Worm (Caenorhabditis elegans) whole organism, midembryonic: Measurements from ENCODE around the gene K11D12.6.

Experiments
- T22C8.4 ChIP-seq: fragments of 200-800 bp; sonication (Bioruptor generic); IDR thresholded peaks from 2 replicates; pipeline ENCODE4 v1.3.6; 2022; ENCODE audit warnings: missing genetic modification characterization, missing compliant biosample characterization
- cog-1 ChIP-seq: sonication (generic microtip); optimal IDR thresholded peaks from 2 replicates; lab custom pipeline; 2016; ENCODE audit warnings: missing genetic modification characterization, missing compliant biosample characterization
- flt-1 ChIP-seq: fragments of 200-800 bp; sonication (Bioruptor generic); IDR thresholded peaks from 2 replicates; pipeline ENCODE4 v1.3.6; 2022; ENCODE audit warnings: missing genetic modification characterization, missing compliant biosample characterization
- klf-2 ChIP-seq: fragments of 200-800 bp; sonication (Bioruptor generic); conservative IDR thresholded peaks from 2 replicates; pipeline ENCODE4 v1.3.6; 2022; ENCODE audit warnings: missing genetic modification reagents, missing genetic modification characterization, missing compliant biosample characterization
- med-1 ChIP-seq: sonication (generic microtip); optimal IDR thresholded peaks from 2 replicates; lab custom pipeline; 2017; ENCODE audit warnings: missing genetic modification characterization, mild to moderate bottlenecking, missing compliant biosample characterization, antibody characterized with exemption, missing genetic modification reagents; ENCODE audit not compliant: insufficient read depth
- ref-1 ChIP-seq: fragments of 200-800 bp; sonication (Bioruptor generic); conservative IDR thresholded peaks from 2 replicates; pipeline ENCODE4 v1.3.6; 2022; ENCODE audit warnings: missing genetic modification reagents, missing genetic modification characterization, missing compliant biosample characterization
- tab-1 ChIP-seq: fragments of 200-800 bp; sonication (Bioruptor generic); IDR thresholded peaks from 2 replicates; pipeline ENCODE4 v1.3.6; 2022; ENCODE audit warnings: missing genetic modification characterization, missing compliant biosample characterization
- ztf-23 ChIP-seq: fragments of 200-800 bp; sonication (Bioruptor generic); IDR thresholded peaks from 2 replicates; pipeline ENCODE4 v1.3.6; 2022; ENCODE audit warnings: missing genetic modification reagents, missing genetic modification characterization, missing compliant biosample characterization
- ztf-29 ChIP-seq: fragments of 200-800 bp; sonication (Bioruptor generic); IDR thresholded peaks from 2 replicates; pipeline ENCODE4 v1.3.6; 2022; ENCODE audit warnings: missing genetic modification reagents, missing genetic modification characterization, missing compliant biosample characterization

The K11D12.6 gene

DNA sequence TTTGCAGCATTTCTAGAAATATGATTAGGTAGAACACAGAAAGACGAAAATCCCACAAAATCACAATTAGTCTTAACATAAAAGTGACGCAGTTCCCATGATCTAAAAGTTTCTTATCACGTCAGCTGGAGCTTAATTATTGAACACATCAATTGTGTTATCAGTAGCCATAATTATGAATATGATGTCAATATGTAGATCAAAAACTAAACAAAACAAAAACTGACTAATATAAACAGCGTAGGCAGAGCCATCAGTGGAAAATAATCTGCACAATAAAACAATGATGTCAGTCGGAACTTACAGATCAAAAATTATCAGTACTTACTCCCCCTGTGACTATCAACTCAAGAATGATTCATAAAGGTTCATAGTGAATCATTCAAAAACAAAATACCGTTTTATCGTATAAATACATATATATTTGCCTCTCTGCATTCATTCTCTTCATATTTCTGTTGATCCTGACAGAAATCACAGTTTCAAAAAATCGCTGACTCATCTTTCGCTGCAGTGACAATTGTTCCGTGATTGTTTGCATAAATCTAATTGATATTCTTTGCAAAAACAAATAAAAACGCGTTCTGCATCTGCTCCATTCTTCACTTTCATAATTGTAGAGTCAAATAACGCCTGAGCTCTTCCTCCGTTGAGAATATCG, 22.6 kb downstream of the K11D12.6 start, which contains the start of gene srr-6:
TSS of gene srr-6 (plus strand) at position 611 of the 661 bp plus-strand sequence.
- TF ChIP-seq ref-1 (GFP tag; lab: Robert Waterston, UW): no peak
- TF ChIP-seq flt-1 (GFP tag; lab: Robert Waterston, UW): no peak
- TF ChIP-seq med-1 (GFP tag; lab: Kevin White, UChicago): no peak
- TF ChIP-seq klf-2 (GFP tag; lab: Robert Waterston, UW): no peak
- no peak for TF ChIP-seq cog-1 (tag; lab: Kevin White, UChicago)
- TF ChIP-seq ztf-23 (GFP tag; lab: Robert Waterston, UW): no peak
- no peak for TF ChIP-seq ztf-29 (GFP tag; lab: Robert Waterston, UW)
- TF ChIP-seq tab-1 (GFP tag; lab: Robert Waterston, UW): no peak
- TF ChIP-seq T22C8.4 (GFP tag; lab: Robert Waterston, UW): no peak

DNA sequence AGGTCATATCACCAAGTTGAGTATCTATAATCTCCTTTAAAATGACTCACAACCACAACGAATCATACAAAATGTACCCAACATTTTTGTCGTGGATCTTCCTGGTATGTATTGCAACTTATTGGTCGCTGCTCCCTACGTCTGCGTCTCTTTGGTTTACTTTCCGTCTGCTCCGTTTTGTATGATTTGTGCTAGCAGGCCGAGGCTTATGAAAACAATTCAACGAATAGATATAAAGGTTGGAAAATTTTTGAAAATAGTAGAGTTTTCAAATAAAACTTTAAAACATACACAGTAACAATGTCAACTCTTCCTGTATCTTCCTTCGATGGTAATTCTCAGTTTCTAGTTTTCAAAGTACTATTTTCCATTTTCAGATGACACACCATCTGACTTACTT, 33.6 kb downstream of the K11D12.6 start, which contains the start of gene srr-8:
TSS of gene srr-8 (plus strand) at position 301 of the 400 bp plus-strand sequence.
- no peak for TF ChIP-seq klf-2 (GFP tag; lab: Robert Waterston, UW)
- TF ChIP-seq tab-1 (GFP tag; lab: Robert Waterston, UW): no peak
- no peak for TF ChIP-seq ztf-23 (GFP tag; lab: Robert Waterston, UW)
- TF ChIP-seq flt-1 (GFP tag; lab: Robert Waterston, UW): no peak
- TF ChIP-seq cog-1 (tag; lab: Kevin White, UChicago): no peak
- TF ChIP-seq ref-1 (GFP tag; lab: Robert Waterston, UW): no peak
- no peak for TF ChIP-seq T22C8.4 (GFP tag; lab: Robert Waterston, UW)
- TF ChIP-seq ztf-29 (GFP tag; lab: Robert Waterston, UW): no peak
- TF ChIP-seq med-1 (GFP tag; lab: Kevin White, UChicago): no peak

DNA sequence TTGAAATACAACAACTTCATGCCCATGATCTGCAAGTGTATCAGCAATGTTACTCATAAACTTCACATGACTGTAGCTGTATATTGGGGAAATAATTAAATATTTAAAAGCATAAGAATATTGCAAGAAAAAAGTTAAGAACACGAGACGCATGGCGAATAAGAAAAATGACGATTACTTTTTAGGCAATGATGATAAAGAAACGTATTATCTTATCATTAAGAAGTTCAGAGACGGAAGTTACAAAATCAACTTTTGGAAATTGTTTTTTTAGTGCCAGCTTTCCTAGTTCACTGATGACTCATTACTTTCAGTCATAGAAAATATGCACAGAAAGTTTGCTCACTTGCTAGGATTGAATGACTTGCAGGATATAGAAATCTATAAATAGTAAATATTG, 34.6 kb downstream of the K11D12.6 start, which contains the start of gene ugt-7:
TSS of gene ugt-7 (minus strand) at position 161 of the 400 bp plus-strand sequence.
- no peak for TF ChIP-seq cog-1 (tag; lab: Kevin White, UChicago)
- no peak for TF ChIP-seq ztf-29 (GFP tag; lab: Robert Waterston, UW)
- TF ChIP-seq T22C8.4 (GFP tag; lab: Robert Waterston, UW): no peak
- TF ChIP-seq ref-1 (GFP tag; lab: Robert Waterston, UW): no peak
- no peak for TF ChIP-seq klf-2 (GFP tag; lab: Robert Waterston, UW)
- TF ChIP-seq med-1 (GFP tag; lab: Kevin White, UChicago): no peak
- no peak for TF ChIP-seq flt-1 (GFP tag; lab: Robert Waterston, UW)
- TF ChIP-seq tab-1 (GFP tag; lab: Robert Waterston, UW): no peak
- no peak for TF ChIP-seq ztf-23 (GFP tag; lab: Robert Waterston, UW)

DNA sequence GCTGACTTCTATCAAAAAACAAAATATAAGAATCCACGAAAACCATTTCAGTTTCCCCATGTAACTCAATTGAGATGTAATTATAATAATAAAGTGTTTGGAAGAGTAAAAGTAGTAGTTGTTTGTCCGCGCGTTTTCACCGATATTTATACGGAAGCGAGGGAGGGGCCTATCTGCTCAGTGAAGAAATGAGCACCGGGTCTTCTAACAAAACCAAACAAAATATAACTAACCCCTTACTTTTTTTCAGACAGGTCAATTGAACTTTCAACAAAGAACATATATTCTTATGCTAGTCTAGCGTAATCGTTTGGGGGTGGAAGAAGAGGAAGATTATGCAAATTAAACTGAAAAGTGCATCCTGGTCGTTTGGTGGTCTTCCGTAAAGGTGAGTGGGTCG, 39.8 kb downstream of the K11D12.6 start, which contains the start of gene ncx-9:
TSS of gene ncx-9 (minus strand) at position 101 of the 400 bp plus-strand sequence.
- no peak for TF ChIP-seq tab-1 (GFP tag; lab: Robert Waterston, UW)
- TF ChIP-seq ref-1 (GFP tag; lab: Robert Waterston, UW): no peak
- no peak for TF ChIP-seq med-1 (GFP tag; lab: Kevin White, UChicago)
- TF ChIP-seq ztf-23 (GFP tag; lab: Robert Waterston, UW): no peak
- no peak for TF ChIP-seq flt-1 (GFP tag; lab: Robert Waterston, UW)
- TF ChIP-seq ztf-29 (GFP tag; lab: Robert Waterston, UW): no peak
- TF ChIP-seq T22C8.4 (GFP tag; lab: Robert Waterston, UW): no peak
- TF ChIP-seq klf-2 (GFP tag; lab: Robert Waterston, UW): no peak
- no peak for TF ChIP-seq cog-1 (tag; lab: Kevin White, UChicago)

DNA sequence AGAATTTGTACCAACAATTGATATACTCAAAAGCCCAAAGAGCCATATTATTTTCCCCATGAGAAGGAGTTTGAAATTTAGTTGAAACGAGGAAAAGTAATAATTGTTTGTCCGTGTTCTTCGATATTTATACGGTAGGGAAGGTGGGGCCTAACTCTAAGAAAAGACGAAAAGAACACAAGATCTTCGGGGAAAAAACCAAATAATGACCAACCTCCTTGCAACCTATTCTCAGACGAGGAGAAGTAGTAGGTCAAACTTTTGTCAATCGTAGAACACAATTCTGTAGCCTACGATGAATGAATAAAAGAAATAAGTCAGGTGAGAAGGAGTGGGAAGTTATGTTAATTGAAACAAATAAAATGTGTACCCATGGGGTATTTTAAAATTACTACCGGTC, 47.9 kb downstream of the K11D12.6 start, which contains the start of gene ncx-8:
TSS of gene ncx-8 (minus strand) at position 101 of the 400 bp plus-strand sequence.
- TF ChIP-seq T22C8.4 (GFP tag; lab: Robert Waterston, UW) (no peak), ztf-29 (GFP tag; lab: Robert Waterston, UW) (no peak), tab-1 (GFP tag; lab: Robert Waterston, UW) (no peak), cog-1 (tag; lab: Kevin White, UChicago) (no peak), med-1 (GFP tag; lab: Kevin White, UChicago) (no peak), flt-1 (GFP tag; lab: Robert Waterston, UW) (no peak), klf-2 (GFP tag; lab: Robert Waterston, UW) (no peak), ref-1 (GFP tag; lab: Robert Waterston, UW) (no peak), ztf-23 (GFP tag; lab: Robert Waterston, UW) (no peak)
